Fruit fly (Drosophila melanogaster): Measurements from ENCODE around the gene CG7044.

CG7044 gene

dm6 chr3R:21111046-21111480, 9.5 kb upstream of the CG7044 start, which contains the start of gene Rab11 (continued):
- TF ChIP-seq CG10431 (GFP tag; optimal IDR thresholded peaks at IDR 0.05) (no peak), CG3838 (GFP tag; optimal IDR thresholded peaks at IDR 0.05) (no peak), CG30020 (tag; optimal IDR thresholded peaks at IDR 0.05) (peak; percentile 67), gcm2 (GFP tag; optimal IDR thresholded peaks at IDR 0.05) (no peak), CG34376 (GFP tag; optimal IDR thresholded peaks at IDR 0.05) (peak; percentile 60), pho (GFP tag; optimal IDR thresholded peaks at IDR 0.05) (peak; percentile 10), CG1233 (GFP tag; optimal IDR thresholded peaks at IDR 0.05) (peak; percentile 39), Xrp1 (GFP tag; IDR thresholded peaks at IDR 0.05) (peak; percentile 44; the same call in 1 of the 2 replicates), B-H1 (GFP tag; IDR thresholded peaks at IDR 0.05) (no peak), h (optimal IDR thresholded peaks at IDR 0.05) (no peak), Dip2 (GFP tag; IDR thresholded peaks at IDR 0.05) (no peak), ind (GFP tag; optimal IDR thresholded peaks at IDR 0.05) (peak; percentile 53), CG4617 (GFP tag; optimal IDR thresholded peaks at IDR 0.05; ENCODE audit: borderline replicate concordance) (peak; percentile 32), NC2β (GFP tag; optimal IDR thresholded peaks at IDR 0.05) (no peak), Fer1 (GFP tag; optimal IDR thresholded peaks at IDR 0.05) (peak; percentile 20), B-H2 (GFP tag; optimal IDR thresholded peaks at IDR 0.05) (peak; percentile 49), prd (optimal IDR thresholded peaks at IDR 0.05) (no peak), prd (GFP tag; IDR thresholded peaks at IDR 0.05) (peak; percentile 50), Max (GFP tag; optimal IDR thresholded peaks at IDR 0.05) (peak; percentile 71), Scr (GFP tag; IDR thresholded peaks at IDR 0.05; ENCODE audit: partially characterized antibody) (peak; percentile 94), Ada2b (GFP tag; IDR thresholded peaks at IDR 0.05) (0 out of 2 replicates have a peak, but pooled peaks have one; percentile 14), Doc3 (GFP tag; IDR thresholded peaks at IDR 0.05; ENCODE audit: partially characterized antibody) (peak; percentile 93; the same call in 2 of the 3 replicates), CG18764 (GFP tag; optimal IDR thresholded peaks at IDR 0.05) (no peak), dpn (GFP tag; optimal IDR thresholded peaks at IDR 0.05) (peak in 1 of 2 experiments; percentile 47), CG18476 (GFP tag; optimal IDR thresholded peaks at IDR 0.05) (peak; percentile 42), emc (GFP tag; optimal IDR thresholded peaks at IDR 0.05) (no peak), CG10565 (GFP tag; optimal IDR thresholded peaks at IDR 0.05) (no peak), unc-4 (GFP tag; IDR thresholded peaks at IDR 0.05; ENCODE audit: partially characterized antibody) (peak; percentile 84), CG12391 (tag; optimal IDR thresholded peaks at IDR 0.05) (peak; percentile 77), CG6791 (GFP tag; IDR thresholded peaks at IDR 0.05; ENCODE audit: partially characterized antibody) (peak; percentile 88), kni (GFP tag; optimal IDR thresholded peaks at IDR 0.05) (peak; percentile 54), jigr1 (GFP tag; IDR thresholded peaks at IDR 0.05) (peak; percentile 5; the same call in 1 of the 3 replicates), Oaz (GFP tag; IDR thresholded peaks at IDR 0.05) (0 out of 2 replicates have a peak, but pooled peaks have one; percentile 9), ap (GFP tag; IDR thresholded peaks at IDR 0.05) (no peak), CG32767 (GFP tag; IDR thresholded peaks at IDR 0.05) (no peak), CG18599 (GFP tag; optimal IDR thresholded peaks at IDR 0.05) (peak; percentile 54), cg (GFP tag; optimal IDR thresholded peaks at IDR 0.05) (no peak), E2f1 (GFP tag; IDR thresholded peaks at IDR 0.05) (no peak), exex (tag; optimal IDR thresholded peaks at IDR 0.05) (peak; percentile 51), gsb-n (tag; optimal IDR thresholded peaks at IDR 0.05) (peak; percentile 15), bbx (GFP tag; IDR thresholded peaks at IDR 0.05; ENCODE audit: partially characterized antibody) (peak; percentile 88), nmo (GFP tag; optimal IDR thresholded peaks at IDR 0.05) (peak; percentile 75), gfzf (GFP tag; optimal IDR thresholded peaks at IDR 0.05) (peak; percentile 50), CG11504 (tag; optimal IDR thresholded peaks at IDR 0.05) (peak; percentile 59), cwo (GFP tag; optimal IDR thresholded peaks at IDR 0.05) (peak; percentile 20), ato (GFP tag; IDR thresholded peaks at IDR 0.05; ENCODE audit: partially characterized antibody) (peak; percentile 17; the same call in 1 of the 2 replicates), danr (GFP tag; IDR thresholded peaks at IDR 0.05) (no peak), Elba2 (GFP tag; optimal IDR thresholded peaks at IDR 0.05) (no peak), phol (tag; optimal IDR thresholded peaks at IDR 0.05) (peak; percentile 88), bsh (GFP tag; optimal IDR thresholded peaks at IDR 0.05) (peak in 1 of 2 experiments; percentile 4)
